Fruit fly (Drosophila melanogaster) whole organism, embryonic: ENCODE data around the gene Flad1.

Experiments used
- CG10209 ChIP-seq: fragments of 200-800 bp; sonication (Bioruptor generic); optimal IDR thresholded peaks from 3 replicates; lab custom pipeline; 2017; ENCODE audit warnings: missing biosample characterization, mild to moderate bottlenecking, missing genetic modification characterization, missing genetic modification reagents
- CG10321 ChIP-seq: fragments of 200-800 bp; sonication (Bioruptor generic); IDR thresholded peaks from 2 replicates; pipeline ENCODE4 v1.3.6; 2022; ENCODE audit warnings: missing biosample characterization, missing genetic modification characterization
- CG10431 ChIP-seq: fragments of 200-800 bp; sonication (Bioruptor generic); optimal IDR thresholded peaks from 3 replicates; lab custom pipeline; 2018; ENCODE audit warnings: missing biosample characterization, mild to moderate bottlenecking, missing genetic modification characterization
- CG10543 ChIP-seq: fragments of 200-800 bp; sonication (Bioruptor generic); optimal IDR thresholded peaks from 3 replicates; lab custom pipeline; 2017; ENCODE audit warnings: missing biosample characterization, mild to moderate bottlenecking, missing genetic modification characterization, moderate library complexity
- CG11456 ChIP-seq: fragments of 200-800 bp; sonication (Bioruptor generic); IDR thresholded peaks from 3 replicates; pipeline ENCODE4 v1.3.6; 2022; ENCODE audit warnings: missing biosample characterization, missing genetic modification characterization
- CG12942 ChIP-seq: fragments of 200-800 bp; sonication (Bioruptor generic); optimal IDR thresholded peaks from 3 replicates; lab custom pipeline; 2016; ENCODE audit warnings: missing biosample characterization, missing genetic modification characterization
- CG13775 ChIP-seq: fragments of 200-800 bp; sonication (Bioruptor generic); optimal IDR thresholded peaks from 3 replicates; lab custom pipeline; 2017; ENCODE audit warnings: missing biosample characterization, mild to moderate bottlenecking, missing genetic modification characterization
- CG1602 ChIP-seq: fragments of 200-800 bp; sonication (Bioruptor generic); optimal IDR thresholded peaks from 3 replicates; lab custom pipeline; 2016; ENCODE audit warnings: missing biosample characterization, missing genetic modification characterization
- CG17359 ChIP-seq: fragments of 200-800 bp; sonication (Bioruptor generic); optimal IDR thresholded peaks from 3 replicates; lab custom pipeline; 2018; ENCODE audit warnings: missing biosample characterization, mild to moderate bottlenecking, missing genetic modification characterization, moderate library complexity
- CG17829 ChIP-seq: fragments of 200-800 bp; optimal IDR thresholded peaks from 2 replicates; lab custom pipeline; 2019; ENCODE audit warnings: missing biosample characterization, mild to moderate bottlenecking, missing genetic modification characterization, moderate library complexity
- CG18619 ChIP-seq: fragments of 200-800 bp; sonication (Bioruptor generic); optimal IDR thresholded peaks from 3 replicates; lab custom pipeline; 2017; ENCODE audit warnings: missing biosample characterization, mild to moderate bottlenecking, missing genetic modification characterization
- CG18764 ChIP-seq: fragments of 200-800 bp; sonication (Bioruptor generic); optimal IDR thresholded peaks from 3 replicates; lab custom pipeline; 2016; ENCODE audit warnings: missing biosample characterization, missing genetic modification characterization
- CG2202 ChIP-seq: fragments of 200-800 bp; sonication (Bioruptor generic); optimal IDR thresholded peaks from 2 replicates; lab custom pipeline; 2018; ENCODE audit warnings: missing biosample characterization, mild to moderate bottlenecking, missing genetic modification characterization
- CG2678 ChIP-seq: fragments of 200-800 bp; sonication (Bioruptor generic); optimal IDR thresholded peaks from 3 replicates; lab custom pipeline; 2019; ENCODE audit warnings: missing biosample characterization, mild to moderate bottlenecking, missing genetic modification characterization, moderate library complexity
- CG2875 ChIP-seq: fragments of 200-800 bp; sonication (Bioruptor generic); optimal IDR thresholded peaks from 2 replicates; lab custom pipeline; 2017; ENCODE audit warnings: missing biosample characterization, mild to moderate bottlenecking, missing genetic modification characterization, missing genetic modification reagents
- CG30431 ChIP-seq: fragments of 200-800 bp; sonication (Bioruptor generic); optimal IDR thresholded peaks from 2 replicates; lab custom pipeline; 2017; ENCODE audit warnings: missing biosample characterization, missing genetic modification characterization
- CG31365 ChIP-seq: fragments of 200-800 bp; sonication (Bioruptor generic); optimal IDR thresholded peaks from 2 replicates; lab custom pipeline; 2018; ENCODE audit warnings: missing biosample characterization, mild to moderate bottlenecking, missing genetic modification characterization
- CG3838 ChIP-seq: fragments of 200-800 bp; sonication (Bioruptor generic); optimal IDR thresholded peaks from 3 replicates; lab custom pipeline; 2016; ENCODE audit warnings: missing biosample characterization, missing genetic modification characterization
- CG6689 ChIP-seq: fragments of 200-800 bp; sonication (Bioruptor generic); IDR thresholded peaks from 2 replicates; pipeline ENCODE4 v1.3.6; 2022; ENCODE audit warnings: missing biosample characterization, missing genetic modification characterization
- CG6813 ChIP-seq: fragments of 200-800 bp; sonication (Bioruptor generic); optimal IDR thresholded peaks from 2 replicates; lab custom pipeline; 2017; ENCODE audit warnings: missing biosample characterization, missing genetic modification characterization, mild to moderate bottlenecking, moderate library complexity, missing genetic modification reagents
- CG8359 ChIP-seq: fragments of 200-800 bp; sonication (Bioruptor generic); optimal IDR thresholded peaks from 2 replicates; lab custom pipeline; 2017; ENCODE audit warnings: missing biosample characterization, mild to moderate bottlenecking, missing genetic modification characterization, borderline replicate concordance
- CG9215 ChIP-seq: fragments of 200-800 bp; sonication (Bioruptor generic); IDR thresholded peaks from 2 replicates; pipeline ENCODE4 v1.3.6; 2022; ENCODE audit warnings: missing biosample characterization, missing genetic modification characterization
- CG9797 ChIP-seq: fragments of 200-800 bp; sonication (Bioruptor generic); optimal IDR thresholded peaks from 3 replicates; lab custom pipeline; 2018; ENCODE audit warnings: missing biosample characterization, mild to moderate bottlenecking, missing genetic modification characterization
- CTCF ChIP-seq: fragments of 200-800 bp; sonication (Bioruptor generic); optimal IDR thresholded peaks from 2 replicates; lab custom pipeline; 2017; ENCODE audit warnings: missing biosample characterization, mild to moderate bottlenecking, missing genetic modification characterization, moderate library complexity
- Fer1 ChIP-seq: fragments of 200-800 bp; sonication (Bioruptor generic); optimal IDR thresholded peaks from 2 replicates; lab custom pipeline; 2017; ENCODE audit warnings: missing biosample characterization, mild to moderate bottlenecking, missing genetic modification characterization
- HHEX ChIP-seq: fragments of 200-800 bp; sonication (Bioruptor generic); optimal IDR thresholded peaks from 3 replicates; lab custom pipeline; 2017; ENCODE audit warnings: missing biosample characterization, mild to moderate bottlenecking, missing genetic modification characterization, missing genetic modification reagents
- Hmr ChIP-seq: fragments of 200-800 bp; sonication (Bioruptor generic); optimal IDR thresholded peaks from 3 replicates; lab custom pipeline; 2017; ENCODE audit warnings: mild to moderate bottlenecking, missing biosample characterization, missing genetic modification reagents, missing genetic modification characterization
- Meics ChIP-seq: fragments of 200-800 bp; sonication (Bioruptor generic); optimal IDR thresholded peaks from 2 replicates; lab custom pipeline; 2017; ENCODE audit warnings: missing biosample characterization, mild to moderate bottlenecking, missing genetic modification characterization
- Mes4 ChIP-seq: fragments of 200-800 bp; sonication (Bioruptor generic); optimal IDR thresholded peaks from 2 replicates; lab custom pipeline; 2016; ENCODE audit warnings: missing biosample characterization, missing genetic modification characterization
- Myb ChIP-seq: fragments of 200-800 bp; sonication (Bioruptor generic); optimal IDR thresholded peaks from 2 replicates; lab custom pipeline; 2016; ENCODE audit warnings: missing biosample characterization, missing genetic modification characterization
- Oli ChIP-seq: fragments of 200-800 bp; sonication (Bioruptor generic); optimal IDR thresholded peaks from 2 replicates; lab custom pipeline; 2018; ENCODE audit warnings: missing biosample characterization, mild to moderate bottlenecking, missing genetic modification characterization, moderate library complexity
- Pdp1 ChIP-seq, 2 experiments: fragments of 200-800 bp; sonication (Bioruptor generic); optimal IDR thresholded peaks; 3 replicates each; lab custom pipeline; 2016; ENCODE audit warnings: missing biosample characterization in 2 of 2, missing genetic modification characterization in 2 of 2, mild to moderate bottlenecking in 1 of 2, moderate library complexity in 1 of 2
- Six4 ChIP-seq: fragments of 200-800 bp; sonication (Bioruptor generic); optimal IDR thresholded peaks from 2 replicates; lab custom pipeline; 2016; ENCODE audit warnings: missing biosample characterization, missing genetic modification characterization
- ara ChIP-seq: fragments of 200-800 bp; sonication (Bioruptor generic); IDR thresholded peaks from 2 replicates; pipeline ENCODE4 v1.3.6; 2022; ENCODE audit warnings: missing biosample characterization, missing genetic modification characterization
- az2 ChIP-seq: fragments of 200-800 bp; sonication (Bioruptor generic); optimal IDR thresholded peaks from 3 replicates; lab custom pipeline; 2016; ENCODE audit warnings: missing biosample characterization, missing genetic modification characterization
- bcd ChIP-seq: fragments of 200-800 bp; sonication (Bioruptor generic); optimal IDR thresholded peaks from 2 replicates; lab custom pipeline; 2017; ENCODE audit warnings: missing biosample characterization, mild to moderate bottlenecking, missing genetic modification characterization
- dmrt11E ChIP-seq: fragments of 200-800 bp; sonication (Bioruptor generic); optimal IDR thresholded peaks from 3 replicates; lab custom pipeline; 2018; ENCODE audit warnings: missing biosample characterization, mild to moderate bottlenecking, missing genetic modification characterization, moderate library complexity
- gem ChIP-seq: fragments of 200-800 bp; sonication (Bioruptor generic); optimal IDR thresholded peaks from 2 replicates; lab custom pipeline; 2019; ENCODE audit warnings: missing biosample characterization, mild to moderate bottlenecking, missing genetic modification characterization, moderate library complexity
- gro ChIP-seq: fragments of 200-800 bp; sonication (Bioruptor generic); optimal IDR thresholded peaks from 2 replicates; lab custom pipeline; 2016; ENCODE audit warnings: missing biosample characterization, missing genetic modification characterization
- insv ChIP-seq, 2 experiments: fragments of 200-800 bp; sonication (Bioruptor generic); optimal IDR thresholded peaks; 3 replicates each; lab custom pipeline; 2016 to 2018; ENCODE audit warnings: missing biosample characterization in 2 of 2, missing genetic modification characterization in 2 of 2
- kay ChIP-seq: fragments of 200-800 bp; sonication (Bioruptor generic); optimal IDR thresholded peaks from 2 replicates; lab custom pipeline; 2016; ENCODE audit warnings: missing biosample characterization, missing genetic modification characterization
- nerfin-2 ChIP-seq: fragments of 200-800 bp; sonication (Bioruptor generic); IDR thresholded peaks from 2 replicates; pipeline ENCODE4 v1.3.6; 2022; ENCODE audit warnings: missing biosample characterization, missing genetic modification characterization; ENCODE audit not compliant: partially characterized antibody
- nmo ChIP-seq: fragments of 200-800 bp; sonication (Bioruptor generic); optimal IDR thresholded peaks from 2 replicates; lab custom pipeline; 2018; ENCODE audit warnings: missing biosample characterization, mild to moderate bottlenecking, missing genetic modification characterization, moderate library complexity
- onecut ChIP-seq: fragments of 200-800 bp; sonication (Bioruptor generic); IDR thresholded peaks from 2 replicates; pipeline ENCODE4 v1.3.6; 2022; ENCODE audit warnings: missing biosample characterization, missing genetic modification characterization
- pan ChIP-seq, 4 experiments: fragments of >200 bp in 3 of 4; fragments of 200-800 bp in 1 of 4; sonication (Bioruptor generic) in 1 of 4; optimal IDR thresholded peaks in 3 of 4; IDR thresholded peaks in 1 of 4; 2 replicates each; pipeline versions ENCODE4 v1.3.6 to Lab custom; 2017 to 2022; ENCODE audit warnings: missing biosample characterization in 2 of 4, missing genetic modification characterization in 2 of 4, mixed read lengths in 1 of 4
- pfk ChIP-seq: fragments of 200-800 bp; sonication (Bioruptor generic); optimal IDR thresholded peaks from 2 replicates; lab custom pipeline; 2018; ENCODE audit warnings: missing biosample characterization, mild to moderate bottlenecking, missing genetic modification characterization, moderate library complexity
- run ChIP-seq: fragments of 200-800 bp; sonication (Bioruptor generic); optimal IDR thresholded peaks from 3 replicates; lab custom pipeline; 2018; ENCODE audit warnings: missing biosample characterization, mild to moderate bottlenecking, missing genetic modification characterization
- tgo ChIP-seq: fragments of 200-800 bp; sonication (Bioruptor generic); IDR thresholded peaks from 3 replicates; pipeline ENCODE4 v1.3.6; 2022; ENCODE audit warnings: missing biosample characterization, missing genetic modification characterization
- unpg ChIP-seq: fragments of 200-800 bp; sonication (Bioruptor generic); optimal IDR thresholded peaks from 3 replicates; lab custom pipeline; 2018; ENCODE audit warnings: missing biosample characterization, mild to moderate bottlenecking, missing genetic modification characterization, moderate library complexity
- usp ChIP-seq: fragments of >200 bp; optimal IDR thresholded peaks from 2 replicates; lab custom pipeline; 2017; ENCODE audit warnings: missing biosample characterization, missing genetic modification characterization
- zfh1 ChIP-seq: fragments of 200-800 bp; sonication (Bioruptor generic); IDR thresholded peaks from 3 replicates; pipeline ENCODE4 v1.3.6; 2022; ENCODE audit warnings: missing biosample characterization, missing genetic modification characterization

The Flad1 gene

dm6 chrX:12947670-12948069 lies 44.4 kb upstream of the Flad1 start (continued):
- peak; percentile 35 for TF ChIP-seq CG13775 (GFP tag; lab: Kevin White, UChicago)
- TF ChIP-seq CG3838, result no peak
- TF ChIP-seq CG10209 (GFP tag; lab: Kevin White, UChicago), result peak; percentile 22
- TF ChIP-seq Hmr (GFP tag; lab: Kevin White, UChicago), result peak; percentile 51
- no peak for TF ChIP-seq gro
- peak; percentile 17 for TF ChIP-seq bcd (GFP tag; lab: Kevin White, UChicago)
- no peak for TF ChIP-seq run (tag; lab: Kevin White, UChicago)
- no peak for TF ChIP-seq CG9797 (GFP tag; lab: Kevin White, UChicago)
- TF ChIP-seq ara (GFP tag; lab: Robert Waterston, UW), result peak; percentile 27; the same call in 1 of the 2 replicates
- peak; percentile 37 for TF ChIP-seq pfk (GFP tag; lab: Kevin White, UChicago)
- TF ChIP-seq CG31365 (tag; lab: Kevin White, UChicago), result peak; percentile 91
- TF ChIP-seq zfh1, result no peak
- no peak for TF ChIP-seq az2
- TF ChIP-seq CG18619 (GFP tag; lab: Kevin White, UChicago), result peak; percentile 30
- TF ChIP-seq kay (GFP tag; lab: Kevin White, UChicago), result no peak
- no peak for TF ChIP-seq nerfin-2 (GFP tag; lab: Robert Waterston, UW)
- no peak for TF ChIP-seq CG17829
- TF ChIP-seq onecut, result peak; percentile 69
- TF ChIP-seq nmo, result peak; percentile 2
- TF ChIP-seq CTCF (GFP tag; lab: Kevin White, UChicago), result no peak
- no peak; the same call in 2 of the 3 replicates for TF ChIP-seq CG11456 (GFP tag; lab: Robert Waterston, UW)
- peak; percentile 1 for TF ChIP-seq CG2875 (GFP tag; lab: Kevin White, UChicago)
- no peak for TF ChIP-seq Pdp1 (GFP tag; optimal IDR thresholded peaks at IDR 0.05; lab: Kevin White, UChicago)
- peak in 1 of 2 experiments; percentile 16 for TF ChIP-seq insv (GFP tag; optimal IDR thresholded peaks at IDR 0.05; lab: Kevin White, UChicago)
- TF ChIP-seq Fer1 (GFP tag; lab: Kevin White, UChicago), result peak; percentile 41
- peak; percentile 17 for TF ChIP-seq CG30431
- no peak for TF ChIP-seq CG1602 (GFP tag; lab: Kevin White, UChicago)
- TF ChIP-seq CG10321 (GFP tag; lab: Robert Waterston, UW), result no peak
- no peak for TF ChIP-seq gem (tag; lab: Kevin White, UChicago)
- TF ChIP-seq Oli, result no peak
- peak; percentile 7 for TF ChIP-seq CG2202 (tag; lab: Kevin White, UChicago)
- TF ChIP-seq Mes4 (GFP tag; lab: Kevin White, UChicago), result peak; percentile 5
- TF ChIP-seq HHEX (GFP tag; lab: Kevin White, UChicago), result peak; percentile 49
- no peak for TF ChIP-seq tgo
- TF ChIP-seq Six4, result no peak
- TF ChIP-seq CG17359 (tag; lab: Kevin White, UChicago), result peak; percentile 28
- no peak for TF ChIP-seq CG18764 (GFP tag; lab: Kevin White, UChicago)
- no peak for TF ChIP-seq Myb
- TF ChIP-seq CG12942 (GFP tag; lab: Kevin White, UChicago), result no peak
- no peak for TF ChIP-seq unpg (GFP tag; lab: Kevin White, UChicago)
- TF ChIP-seq CG6813 (GFP tag; lab: Kevin White, UChicago), result peak; percentile 53
- peak; percentile 65 for TF ChIP-seq CG10431
- no peak for TF ChIP-seq pan (optimal IDR thresholded peaks at IDR 0.05; lab: Kevin White, UChicago)
- no peak for TF ChIP-seq pan (GFP tag; optimal IDR thresholded peaks at IDR 0.05 in 1 of 2, IDR thresholded peaks at IDR 0.05 in 1 of 2)
- TF ChIP-seq CG8359 (GFP tag; lab: Kevin White, UChicago), result peak; percentile 3
- no peak for TF ChIP-seq CG2678
- TF ChIP-seq usp (GFP tag; lab: Kevin White, UChicago), result no peak
- TF ChIP-seq Meics (GFP tag; lab: Kevin White, UChicago), result peak; percentile 29
- TF ChIP-seq CG10543 (GFP tag; lab: Kevin White, UChicago), result peak; percentile 19
- no peak for TF ChIP-seq dmrt11E (tag; lab: Kevin White, UChicago)
- TF ChIP-seq CG6689, result no peak
- TF ChIP-seq CG9215 (GFP tag; lab: Robert Waterston, UW), result no peak
